Worm (Caenorhabditis elegans) whole organism, L4 larva: Measurements from ENCODE around the gene Y73B6BL.27.

Source experiments
- F49E8.2 ChIP-seq: sonication (generic microtip); optimal IDR thresholded peaks from 2 replicates; lab custom pipeline; 2016; ENCODE audit warnings: missing compliant biosample characterization, mild to moderate bottlenecking, missing genetic modification characterization, borderline replicate concordance
- Y5F2A.4 ChIP-seq: fragments of 200-800 bp; sonication (Bioruptor generic); optimal IDR thresholded peaks from 2 replicates; lab custom pipeline; 2018; ENCODE audit warnings: mild to moderate bottlenecking, missing genetic modification characterization, missing compliant biosample characterization
- ZK337.2 ChIP-seq: fragments of 200-800 bp; sonication (Bioruptor generic); IDR thresholded peaks from 2 replicates; pipeline ENCODE4 v1.3.6; 2022; ENCODE audit warnings: missing genetic modification reagents, missing genetic modification characterization, missing compliant biosample characterization
- aha-1 ChIP-seq: fragments of 150-350 bp; peaks from one replicate; lab custom pipeline; 2014; ENCODE audit warnings: missing biosample characterization, missing genetic modification characterization
- ama-1 ChIP-seq: fragments of 150-350 bp; optimal IDR thresholded peaks from 2 replicates; lab custom pipeline; 2014; ENCODE audit warnings: inconsistent platforms, mixed read lengths
- arid-1 ChIP-seq: fragments of 200-800 bp; sonication (Bioruptor generic); conservative IDR thresholded peaks from 2 replicates; pipeline ENCODE4 v1.3.6; 2022; ENCODE audit warnings: missing genetic modification reagents, missing genetic modification characterization, missing compliant biosample characterization
- ceh-32 ChIP-seq: sonication (generic microtip); optimal IDR thresholded peaks from 2 replicates; lab custom pipeline; 2016; ENCODE audit warnings: mild to moderate bottlenecking, missing genetic modification characterization, missing compliant biosample characterization; ENCODE audit not compliant: poor library complexity
- ceh-82 ChIP-seq: sonication (generic microtip); optimal IDR thresholded peaks from 2 replicates; lab custom pipeline; 2017; ENCODE audit warnings: missing biosample characterization, missing genetic modification characterization
- daf-16 ChIP-seq, 3 experiments: sonication (generic microtip); optimal IDR thresholded peaks; 2 replicates each; lab custom pipeline; 2016 to 2017; ENCODE audit warnings: missing genetic modification characterization in 3 of 3, missing genetic modification reagents in 3 of 3, mild to moderate bottlenecking in 2 of 3, missing compliant biosample characterization in 2 of 3, missing biosample characterization in 1 of 3, moderate library complexity in 1 of 3
- daf-8 ChIP-seq: fragments of 200-800 bp; sonication (Bioruptor generic); IDR thresholded peaks from 2 replicates; pipeline ENCODE4 v1.3.6; 2022; ENCODE audit warnings: missing genetic modification characterization, missing compliant biosample characterization
- dmd-6 ChIP-seq: fragments of 200-800 bp; sonication (Bioruptor generic); IDR thresholded peaks from 2 replicates; pipeline ENCODE4 v1.3.6; 2022; ENCODE audit warnings: missing genetic modification reagents, missing genetic modification characterization, missing compliant biosample characterization
- dmd-9 ChIP-seq: fragments of 200-800 bp; sonication (Bioruptor generic); IDR thresholded peaks from 2 replicates; pipeline ENCODE4 v1.3.6; 2022; ENCODE audit warnings: missing genetic modification reagents, missing genetic modification characterization, missing compliant biosample characterization
- duxl-1 ChIP-seq: sonication (generic microtip); optimal IDR thresholded peaks from 2 replicates; lab custom pipeline; 2016; ENCODE audit warnings: mild to moderate bottlenecking, missing genetic modification characterization, moderate library complexity, missing compliant biosample characterization; ENCODE audit not compliant: poor library complexity
- dve-1 ChIP-seq: sonication (generic microtip); optimal IDR thresholded peaks from 2 replicates; lab custom pipeline; 2017; ENCODE audit warnings: antibody characterized with exemption, mild to moderate bottlenecking, missing genetic modification characterization, missing compliant biosample characterization; ENCODE audit not compliant: insufficient read depth
- egl-43 ChIP-seq: fragments of 200-800 bp; sonication (Bioruptor generic); IDR thresholded peaks from 2 replicates; pipeline ENCODE4 v1.3.6; 2022; ENCODE audit warnings: missing genetic modification reagents, missing genetic modification characterization, missing compliant biosample characterization
- gei-8 ChIP-seq: fragments of 200-800 bp; sonication (Bioruptor generic); optimal IDR thresholded peaks from 2 replicates; lab custom pipeline; 2018; ENCODE audit warnings: mild to moderate bottlenecking, missing genetic modification characterization, missing compliant biosample characterization
- hlh-11 ChIP-seq: fragments of 200-800 bp; sonication (Bioruptor generic); optimal IDR thresholded peaks from 2 replicates; lab custom pipeline; 2018; ENCODE audit warnings: mild to moderate bottlenecking, missing genetic modification characterization, missing compliant biosample characterization
- lin-15B ChIP-seq: fragments of 150-350 bp; sonication (generic microtip); optimal IDR thresholded peaks from 3 replicates; lab custom pipeline; 2014; ENCODE audit warnings: missing biosample characterization, missing genetic modification characterization
- lin-39 ChIP-seq: fragments of 150-350 bp; optimal IDR thresholded peaks from 2 replicates; lab custom pipeline; 2014; ENCODE audit warnings: missing biosample characterization, missing genetic modification reagents, missing genetic modification characterization
- lir-3 ChIP-seq: sonication (generic microtip); optimal IDR thresholded peaks from 2 replicates; lab custom pipeline; 2016; ENCODE audit warnings: mild to moderate bottlenecking, missing genetic modification characterization, missing compliant biosample characterization
- mdl-1 ChIP-seq, 2 experiments: fragments of 150-350 bp in 1 of 2; sonication (generic microtip) in 1 of 2; optimal IDR thresholded peaks; 2 replicates each; lab custom pipeline; 2014 to 2017; ENCODE audit warnings: missing biosample characterization in 2 of 2, missing genetic modification characterization in 2 of 2
- mep-1 ChIP-seq: fragments of 150-350 bp; sonication (generic microtip); optimal IDR thresholded peaks from 3 replicates; lab custom pipeline; 2014; ENCODE audit warnings: missing biosample characterization, missing genetic modification characterization
- mes-2 ChIP-seq: sonication (generic microtip); optimal IDR thresholded peaks from 2 replicates; lab custom pipeline; 2016; ENCODE audit warnings: missing genotype, mild to moderate bottlenecking, missing genetic modification characterization, missing compliant biosample characterization; ENCODE audit not compliant: poor library complexity, severe bottlenecking
- nhr-10 ChIP-seq: fragments of 150-350 bp; optimal IDR thresholded peaks from 2 replicates; lab custom pipeline; 2014; ENCODE audit warnings: missing biosample characterization, missing genetic modification characterization
- nhr-28 ChIP-seq: fragments of 150-350 bp; optimal IDR thresholded peaks from 2 replicates; lab custom pipeline; 2014; ENCODE audit warnings: missing biosample characterization, missing genetic modification characterization
- nhr-77 ChIP-seq: fragments of 150-350 bp; optimal IDR thresholded peaks from 2 replicates; lab custom pipeline; 2014; ENCODE audit warnings: missing biosample characterization, missing genetic modification characterization
- php-3 ChIP-seq: fragments of 200-800 bp; sonication (Bioruptor generic); IDR thresholded peaks from 2 replicates; pipeline ENCODE4 v1.3.6; 2022; ENCODE audit warnings: missing genetic modification reagents, missing genetic modification characterization, missing compliant biosample characterization
- pqm-1 ChIP-seq: sonication (generic microtip); optimal IDR thresholded peaks from 2 replicates; lab custom pipeline; 2017; ENCODE audit warnings: missing biosample characterization, missing genetic modification characterization
- rbr-2 ChIP-seq: sonication (generic microtip); optimal IDR thresholded peaks from 2 replicates; lab custom pipeline; 2016; ENCODE audit warnings: missing genotype, missing genetic modification characterization, missing compliant biosample characterization
- sdz-12 ChIP-seq: fragments of 200-800 bp; sonication (Bioruptor generic); optimal IDR thresholded peaks from 2 replicates; lab custom pipeline; 2018; ENCODE audit warnings: mild to moderate bottlenecking, missing genetic modification characterization, missing compliant biosample characterization
- skn-1 ChIP-seq: fragments of 150-350 bp; optimal IDR thresholded peaks from 2 replicates; lab custom pipeline; 2014; ENCODE audit warnings: missing biosample characterization, missing genetic modification characterization
- snpc-1.2 ChIP-seq: fragments of 200-800 bp; sonication (Bioruptor generic); IDR thresholded peaks from 2 replicates; pipeline ENCODE4 v1.3.6; 2022; ENCODE audit warnings: missing genetic modification reagents, missing genetic modification characterization, missing compliant biosample characterization
- unc-39 ChIP-seq: sonication (generic microtip); optimal IDR thresholded peaks from 2 replicates; lab custom pipeline; 2017; ENCODE audit warnings: missing biosample characterization, missing genetic modification characterization
- vab-7 ChIP-seq: fragments of 200-800 bp; sonication (Bioruptor generic); IDR thresholded peaks from 2 replicates; pipeline ENCODE4 v1.3.6; 2022; ENCODE audit warnings: missing genetic modification reagents, missing genetic modification characterization, missing compliant biosample characterization
- ztf-11 ChIP-seq: fragments of 150-350 bp; optimal IDR thresholded peaks from 2 replicates; lab custom pipeline; 2014; ENCODE audit warnings: missing biosample characterization, missing genetic modification characterization
- ztf-7 ChIP-seq: fragments of 150-350 bp; optimal IDR thresholded peaks from 2 replicates; lab custom pipeline; 2014; ENCODE audit warnings: missing biosample characterization, missing genetic modification characterization

Gene Y73B6BL.27

ce11 chrIV:6433424-6433823, 39.6 kb downstream of the Y73B6BL.27 start (continued):
- TF ChIP-seq hlh-11 (peak; percentile 47), ama-1 (lab: Kevin White, UChicago) (no peak), ztf-11 (tag; lab: Kevin White, UChicago) (no peak), nhr-28 (tag; lab: Kevin White, UChicago) (peak; percentile 6)

- TF ChIP-seq duxl-1 (tag; lab: Kevin White, UChicago) (no peak), ztf-7 (tag; lab: Kevin White, UChicago) (no peak), sdz-12 (GFP tag; lab: Kevin White, UChicago) (no peak), daf-16 (GFP tag; optimal IDR thresholded peaks at IDR 0.05; lab: Kevin White, UChicago) (no peak), daf-16 (tag; optimal IDR thresholded peaks at IDR 0.05; lab: Kevin White, UChicago) (peak; percentile 57), dmd-6 (GFP tag; lab: Robert Waterston, UW) (peak; percentile 68), ceh-82 (tag; lab: Kevin White, UChicago) (no peak), unc-39 (tag; lab: Kevin White, UChicago) (no peak), gei-8 (no peak), lin-39 (tag; lab: Kevin White, UChicago) (no peak), hlh-11 (peak; percentile 15), pqm-1 (tag; lab: Kevin White, UChicago) (peak; percentile 39), snpc-1.2 (GFP tag; lab: Robert Waterston, UW) (no peak), mes-2 (no peak), dve-1 (tag; lab: Kevin White, UChicago) (peak; percentile 74), php-3 (GFP tag; lab: Robert Waterston, UW) (peak; percentile 98)
- TF ChIP-seq, all 104 proteins: peak for 6
Observed at ce11 chrIV:6432375-6432774, 40.7 kb downstream of the Y73B6BL.27 start.

- TF ChIP-seq skn-1 (no peak), dmd-6 (GFP tag; lab: Robert Waterston, UW) (no peak), mep-1 (tag; lab: Kevin White, UChicago) (no peak), aha-1 (no peak), mdl-1 (tag; optimal IDR thresholded peaks at IDR 0.05; lab: Kevin White, UChicago) (no peak), rbr-2 (tag; lab: Kevin White, UChicago) (no peak), daf-8 (GFP tag; lab: Robert Waterston, UW) (no peak), ZK337.2 (GFP tag; lab: Robert Waterston, UW) (no peak), egl-43 (GFP tag; lab: Robert Waterston, UW) (no peak)
Observed at ce11 chrIV:6431582-6431981, 41.5 kb downstream of the Y73B6BL.27 start, which contains the start of gene acp-7. Gene acp-7, minus strand, starts transcription at chrIV:6431682.

- TF ChIP-seq Y5F2A.4: no peak
- no peak for TF ChIP-seq arid-1 (GFP tag; lab: Robert Waterston, UW)
- TF ChIP-seq nhr-77 (tag; lab: Kevin White, UChicago): no peak
- TF ChIP-seq nhr-10: no peak
- no peak for TF ChIP-seq lin-39 (tag; lab: Kevin White, UChicago)
- no peak for TF ChIP-seq lir-3 (tag; lab: Kevin White, UChicago)
- TF ChIP-seq vab-7 (GFP tag; lab: Robert Waterston, UW): no peak
- TF ChIP-seq ceh-32: no peak
- no peak for TF ChIP-seq lin-15B (tag; lab: Kevin White, UChicago)
- no peak for TF ChIP-seq dmd-9 (GFP tag; lab: Robert Waterston, UW)
- TF ChIP-seq F49E8.2 (tag; lab: Kevin White, UChicago): no peak
Observed at ce11 chrIV:6427223-6427622, 45.8 kb downstream of the Y73B6BL.27 start.
